Worm (Caenorhabditis elegans) whole organism, midembryonic: ENCODE measurements around the gene Y38E10A.28.

Source experiments
- T22C8.4 ChIP-seq: fragments of 200-800 bp; sonication (Bioruptor generic); IDR thresholded peaks from 2 replicates; pipeline ENCODE4 v1.3.6; 2022; ENCODE audit warnings: missing genetic modification characterization, missing compliant biosample characterization
- cog-1 ChIP-seq: sonication (generic microtip); optimal IDR thresholded peaks from 2 replicates; lab custom pipeline; 2016; ENCODE audit warnings: missing genetic modification characterization, missing compliant biosample characterization
- flt-1 ChIP-seq: fragments of 200-800 bp; sonication (Bioruptor generic); IDR thresholded peaks from 2 replicates; pipeline ENCODE4 v1.3.6; 2022; ENCODE audit warnings: missing genetic modification characterization, missing compliant biosample characterization
- klf-2 ChIP-seq: fragments of 200-800 bp; sonication (Bioruptor generic); conservative IDR thresholded peaks from 2 replicates; pipeline ENCODE4 v1.3.6; 2022; ENCODE audit warnings: missing genetic modification reagents, missing genetic modification characterization, missing compliant biosample characterization
- med-1 ChIP-seq: sonication (generic microtip); optimal IDR thresholded peaks from 2 replicates; lab custom pipeline; 2017; ENCODE audit warnings: missing genetic modification characterization, mild to moderate bottlenecking, missing compliant biosample characterization, antibody characterized with exemption, missing genetic modification reagents; ENCODE audit not compliant: insufficient read depth
- ref-1 ChIP-seq: fragments of 200-800 bp; sonication (Bioruptor generic); conservative IDR thresholded peaks from 2 replicates; pipeline ENCODE4 v1.3.6; 2022; ENCODE audit warnings: missing genetic modification reagents, missing genetic modification characterization, missing compliant biosample characterization
- tab-1 ChIP-seq: fragments of 200-800 bp; sonication (Bioruptor generic); IDR thresholded peaks from 2 replicates; pipeline ENCODE4 v1.3.6; 2022; ENCODE audit warnings: missing genetic modification characterization, missing compliant biosample characterization
- ztf-23 ChIP-seq: fragments of 200-800 bp; sonication (Bioruptor generic); IDR thresholded peaks from 2 replicates; pipeline ENCODE4 v1.3.6; 2022; ENCODE audit warnings: missing genetic modification reagents, missing genetic modification characterization, missing compliant biosample characterization
- ztf-29 ChIP-seq: fragments of 200-800 bp; sonication (Bioruptor generic); IDR thresholded peaks from 2 replicates; pipeline ENCODE4 v1.3.6; 2022; ENCODE audit warnings: missing genetic modification reagents, missing genetic modification characterization, missing compliant biosample characterization

Gene Y38E10A.28

ce11 chrII:12661930-12662329 lies 32.4 kb downstream of the Y38E10A.28 start:
- no peak for TF ChIP-seq cog-1 (tag; lab: Kevin White, UChicago)
- TF ChIP-seq ref-1 (GFP tag; lab: Robert Waterston, UW) = no peak
- TF ChIP-seq klf-2 = no peak
- no peak for TF ChIP-seq med-1 (GFP tag; lab: Kevin White, UChicago)
- no peak for TF ChIP-seq flt-1
- TF ChIP-seq tab-1 = no peak
- no peak for TF ChIP-seq ztf-23 (GFP tag; lab: Robert Waterston, UW)
- TF ChIP-seq T22C8.4 (GFP tag; lab: Robert Waterston, UW) = no peak
- no peak for TF ChIP-seq ztf-29 (GFP tag; lab: Robert Waterston, UW)

ce11 chrII:12665019-12665418 lies 35.5 kb downstream of the Y38E10A.28 start:
- TF ChIP-seq ztf-23 (GFP tag; lab: Robert Waterston, UW) (no peak), med-1 (GFP tag; lab: Kevin White, UChicago) (no peak), klf-2 (no peak), tab-1 (no peak)

- TF ChIP-seq med-1 (GFP tag; lab: Kevin White, UChicago) (no peak), T22C8.4 (GFP tag; lab: Robert Waterston, UW) (no peak), cog-1 (tag; lab: Kevin White, UChicago) (no peak), ref-1 (GFP tag; lab: Robert Waterston, UW) (no peak), ztf-23 (GFP tag; lab: Robert Waterston, UW) (no peak), flt-1 (no peak), klf-2 (no peak), tab-1 (no peak), ztf-29 (GFP tag; lab: Robert Waterston, UW) (no peak)
Measured at ce11 chrII:12666042-12666441, 36.6 kb downstream of the Y38E10A.28 start.

DNA sequence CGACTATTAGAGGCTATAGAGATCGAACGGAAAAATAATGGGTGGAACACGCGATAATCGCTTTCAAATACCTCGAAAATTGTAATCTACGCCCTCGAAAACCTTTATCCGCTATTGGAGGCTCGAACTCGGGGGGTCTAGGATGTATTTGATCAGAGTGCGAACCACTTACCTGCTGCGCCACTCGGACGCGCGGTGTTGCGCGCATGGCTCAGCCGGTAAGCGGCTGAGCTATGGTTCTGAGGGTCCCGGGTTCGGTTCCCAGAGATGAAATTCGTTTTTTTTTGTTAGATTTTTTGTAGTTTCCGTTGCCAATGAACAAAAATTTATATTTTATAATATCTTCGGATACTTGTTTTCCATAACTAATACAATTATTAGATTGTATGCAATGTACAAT lies 38.7 kb downstream of the Y38E10A.28 start:
- TF ChIP-seq ztf-29 (GFP tag; lab: Robert Waterston, UW) = no peak
- TF ChIP-seq klf-2 = no peak
- TF ChIP-seq tab-1 = no peak
- no peak for TF ChIP-seq med-1 (GFP tag; lab: Kevin White, UChicago)
- no peak for TF ChIP-seq cog-1 (tag; lab: Kevin White, UChicago)
- no peak for TF ChIP-seq ref-1 (GFP tag; lab: Robert Waterston, UW)
- no peak for TF ChIP-seq ztf-23 (GFP tag; lab: Robert Waterston, UW)
- TF ChIP-seq T22C8.4 (GFP tag; lab: Robert Waterston, UW) = no peak
- no peak for TF ChIP-seq flt-1

ce11 chrII:12668874-12669273 lies 39.4 kb downstream of the Y38E10A.28 start:
- TF ChIP-seq klf-2 = no peak

ce11 chrII:12669342-12669741 lies 39.9 kb downstream of the Y38E10A.28 start:
- TF ChIP-seq ref-1 (GFP tag; lab: Robert Waterston, UW) = no peak

DNA sequence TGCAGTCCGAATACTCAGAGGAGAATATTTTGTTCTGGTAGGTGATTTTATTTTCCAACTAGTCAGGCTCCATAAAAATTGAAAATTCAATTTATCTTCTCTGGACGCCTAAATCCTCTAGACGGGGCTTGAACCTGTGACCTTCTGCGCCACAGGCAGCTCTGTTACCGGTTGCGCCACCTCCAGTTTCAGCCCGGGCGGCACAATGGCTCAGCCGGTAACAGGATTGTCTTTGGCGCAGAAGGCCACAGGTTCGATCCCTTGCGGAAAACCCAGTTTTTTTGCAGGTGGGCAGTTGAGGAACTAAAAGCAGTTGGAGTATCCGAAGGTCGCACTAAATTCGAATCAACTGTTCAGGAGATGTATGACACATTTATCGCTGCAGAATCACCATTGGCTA lies 40.4 kb downstream of the Y38E10A.28 start:
- TF ChIP-seq flt-1 = no peak
- TF ChIP-seq ztf-29 (GFP tag; lab: Robert Waterston, UW) = no peak
- no peak for TF ChIP-seq klf-2
- TF ChIP-seq ref-1 (GFP tag; lab: Robert Waterston, UW) = no peak
- TF ChIP-seq med-1 (GFP tag; lab: Kevin White, UChicago) = no peak
- TF ChIP-seq ztf-23 (GFP tag; lab: Robert Waterston, UW) = no peak
- no peak for TF ChIP-seq T22C8.4 (GFP tag; lab: Robert Waterston, UW)
- no peak for TF ChIP-seq tab-1
- no peak for TF ChIP-seq cog-1 (tag; lab: Kevin White, UChicago)

DNA sequence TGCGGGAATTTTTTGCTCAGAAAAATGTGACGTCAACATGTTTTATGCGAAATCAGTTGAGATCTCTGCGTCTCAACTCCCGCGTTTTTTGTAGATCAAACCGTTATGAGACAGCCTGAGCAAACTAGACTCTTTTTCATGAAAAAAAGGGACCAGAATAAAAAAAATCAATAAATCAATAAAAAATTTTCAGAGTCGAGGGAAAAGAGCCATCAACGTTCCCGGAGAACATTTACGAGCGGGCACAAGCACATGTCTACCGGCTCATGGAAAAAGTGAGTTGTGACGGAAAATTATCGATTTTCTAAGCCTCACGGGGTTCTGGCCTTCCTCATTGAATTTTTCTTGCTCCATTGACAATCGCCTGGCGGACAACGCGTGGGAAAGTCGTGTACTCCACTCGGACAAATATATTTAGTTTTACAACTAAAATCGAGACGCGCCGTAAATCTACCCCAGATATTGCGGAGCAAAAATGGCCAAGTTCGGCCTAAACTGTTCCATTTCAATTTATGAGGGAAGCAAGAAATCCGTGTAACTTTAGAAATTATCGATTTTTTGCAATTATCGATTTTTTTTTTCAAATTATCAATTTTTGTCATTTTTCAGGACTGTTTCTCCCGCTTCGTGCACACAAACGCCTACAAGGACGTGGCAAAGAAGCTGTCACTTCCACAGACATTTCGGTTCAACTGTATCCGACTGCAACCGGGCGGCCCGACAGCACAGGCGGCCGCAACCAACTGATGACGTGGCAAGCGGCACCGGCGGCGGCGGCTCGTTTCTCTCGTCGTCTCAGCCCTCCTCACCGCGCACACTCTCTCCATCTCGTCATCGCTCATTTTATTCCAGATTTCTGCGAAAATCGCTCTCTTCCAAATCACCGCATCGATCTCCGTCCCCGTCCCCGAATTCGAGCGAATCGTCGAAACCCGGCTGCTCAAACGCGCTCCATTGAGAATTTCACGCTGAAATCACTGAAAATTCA lies 41.7 kb downstream of the Y38E10A.28 start:
- no peak for TF ChIP-seq ztf-23 (GFP tag; lab: Robert Waterston, UW)
- peak; percentile 24; the same call in 1 of the 2 replicates for TF ChIP-seq flt-1
- no peak for TF ChIP-seq ztf-29 (GFP tag; lab: Robert Waterston, UW)
- TF ChIP-seq T22C8.4 (GFP tag; lab: Robert Waterston, UW) = peak; percentile 73

ce11 chrII:12671892-12672291 lies 42.4 kb downstream of the Y38E10A.28 start:
- TF ChIP-seq flt-1 = no peak
- no peak for TF ChIP-seq ztf-29 (GFP tag; lab: Robert Waterston, UW)
- no peak for TF ChIP-seq cog-1 (tag; lab: Kevin White, UChicago)
- no peak for TF ChIP-seq med-1 (GFP tag; lab: Kevin White, UChicago)
- no peak for TF ChIP-seq ref-1 (GFP tag; lab: Robert Waterston, UW)
- no peak for TF ChIP-seq klf-2
- no peak for TF ChIP-seq tab-1
- no peak for TF ChIP-seq ztf-23 (GFP tag; lab: Robert Waterston, UW)
- no peak for TF ChIP-seq T22C8.4 (GFP tag; lab: Robert Waterston, UW)

- TF ChIP-seq T22C8.4 (GFP tag; lab: Robert Waterston, UW) (no peak), ref-1 (GFP tag; lab: Robert Waterston, UW) (no peak), ztf-29 (GFP tag; lab: Robert Waterston, UW) (no peak), tab-1 (no peak), ztf-23 (GFP tag; lab: Robert Waterston, UW) (no peak), med-1 (GFP tag; lab: Kevin White, UChicago) (no peak), cog-1 (tag; lab: Kevin White, UChicago) (no peak), flt-1 (no peak), klf-2 (no peak)
Measured at ce11 chrII:12672512-12672911, 43.0 kb downstream of the Y38E10A.28 start.
